Worm (Caenorhabditis elegans): ENCODE measurements around the gene pqn-8.

The pqn-8 gene

DNA sequence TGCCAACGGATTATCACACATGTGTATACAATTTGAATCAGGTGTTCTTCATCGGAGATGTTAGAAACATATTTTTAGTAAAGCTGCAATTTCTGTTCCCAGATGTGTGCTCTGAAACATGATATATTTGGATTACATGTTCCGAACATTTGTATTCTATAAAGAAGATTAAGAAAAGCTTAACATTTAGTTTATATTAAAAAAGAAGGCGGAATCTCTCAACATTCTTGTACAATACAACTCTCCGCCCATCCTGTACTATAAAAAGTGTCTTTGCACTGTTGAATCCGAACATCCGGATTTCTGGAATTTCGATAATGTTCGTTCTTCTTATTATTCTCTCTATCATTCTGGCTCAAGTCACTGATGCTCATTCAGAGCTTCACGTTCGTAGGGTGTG is 30.2 kb upstream of the pqn-8 start, which contains the start of gene ins-23:
Gene ins-23 (plus strand): TSS at position 301 of the 400 bp plus-strand sequence.
- no peak for TF ChIP-seq nhr-19 (GFP tag; conservative IDR thresholded peaks at IDR 0.05)
- TF ChIP-seq nhr-12 (tag; optimal IDR thresholded peaks at IDR 0.05), result no peak
- no peak for TF ChIP-seq dpl-1 (GFP tag; optimal IDR thresholded peaks at IDR 0.05)
- TF ChIP-seq lin-13 (GFP tag; optimal IDR thresholded peaks at IDR 0.05), result no peak
- no peak for TF ChIP-seq blmp-1 (tag; optimal IDR thresholded peaks at IDR 0.05)
- no peak for TF ChIP-seq lin-35 (GFP tag; optimal IDR thresholded peaks at IDR 0.05)
- no peak for TF ChIP-seq mep-1 (tag; optimal IDR thresholded peaks at IDR 0.05)
- no peak for TF ChIP-seq sup-37 (GFP tag; optimal IDR thresholded peaks at IDR 0.05)
- no peak for TF ChIP-seq unc-130 (tag; optimal IDR thresholded peaks at IDR 0.05)
- TF ChIP-seq zag-1 (tag; optimal IDR thresholded peaks at IDR 0.05), result no peak
- TF ChIP-seq mdl-1 (tag; optimal IDR thresholded peaks at IDR 0.05), result no peak
- no peak for TF ChIP-seq pqm-1 (tag; optimal IDR thresholded peaks at IDR 0.05)
- no peak for TF ChIP-seq nhr-28 (tag; optimal IDR thresholded peaks at IDR 0.05)
- TF ChIP-seq xbp-1 (tag; optimal IDR thresholded peaks at IDR 0.05), result no peak
- TF ChIP-seq nhr-20 (tag; optimal IDR thresholded peaks at IDR 0.05), result no peak
- TF ChIP-seq grh-1 (GFP tag; IDR thresholded peaks at IDR 0.05), result no peak
- no peak for TF ChIP-seq dsc-1 (tag; optimal IDR thresholded peaks at IDR 0.05)
- TF ChIP-seq aha-1 (tag; optimal IDR thresholded peaks at IDR 0.05), result no peak
- no peak for TF ChIP-seq egl-13 (tag; optimal IDR thresholded peaks at IDR 0.05)

ce11 chrIII:10025989-10026388 is 28.2 kb upstream of the pqn-8 start, which contains the start of gene ins-22:
Gene ins-22, plus strand, starts transcription at chrIII:10026289.
- no peak for TF ChIP-seq C16A3.4 (tag; optimal IDR thresholded peaks at IDR 0.05)
- no peak for TF ChIP-seq hlh-17 (GFP tag; optimal IDR thresholded peaks at IDR 0.05; ENCODE audit: borderline replicate concordance)
- TF ChIP-seq tlp-1 (tag; optimal IDR thresholded peaks at IDR 0.05), result no peak

ce11 chrIII:10023452-10023851 is 25.7 kb upstream of the pqn-8 start, which contains the start of gene ins-21:
Gene ins-21, plus strand, starts transcription at chrIII:10023752.
- no peak for TF ChIP-seq fkh-10 (GFP tag; optimal IDR thresholded peaks at IDR 0.05)
- no peak for TF ChIP-seq nhr-77 (tag; optimal IDR thresholded peaks at IDR 0.05)
- no peak for TF ChIP-seq nhr-76 (tag; optimal IDR thresholded peaks at IDR 0.05)
- TF ChIP-seq mef-2 (tag; optimal IDR thresholded peaks at IDR 0.05), result no peak
- TF ChIP-seq hlh-4 (tag; optimal IDR thresholded peaks at IDR 0.05), result no peak
- no peak for TF ChIP-seq sptf-1 (tag; optimal IDR thresholded peaks at IDR 0.05)
- TF ChIP-seq sox-4 (tag; optimal IDR thresholded peaks at IDR 0.05), result no peak
- no peak for TF ChIP-seq ztf-11 (tag; optimal IDR thresholded peaks at IDR 0.05)
- TF ChIP-seq ets-5 (GFP tag; IDR thresholded peaks at IDR 0.05), result no peak
- no peak for TF ChIP-seq unc-62 (GFP tag; optimal IDR thresholded peaks at IDR 0.05)
- no peak for TF ChIP-seq Y116A8C.19 (tag; optimal IDR thresholded peaks at IDR 0.05; ENCODE audit: borderline replicate concordance)
- TF ChIP-seq sup-37 (GFP tag; optimal IDR thresholded peaks at IDR 0.05), result no peak
- TF ChIP-seq hlh-17 (GFP tag; optimal IDR thresholded peaks at IDR 0.05; ENCODE audit: borderline replicate concordance), result no peak

DNA sequence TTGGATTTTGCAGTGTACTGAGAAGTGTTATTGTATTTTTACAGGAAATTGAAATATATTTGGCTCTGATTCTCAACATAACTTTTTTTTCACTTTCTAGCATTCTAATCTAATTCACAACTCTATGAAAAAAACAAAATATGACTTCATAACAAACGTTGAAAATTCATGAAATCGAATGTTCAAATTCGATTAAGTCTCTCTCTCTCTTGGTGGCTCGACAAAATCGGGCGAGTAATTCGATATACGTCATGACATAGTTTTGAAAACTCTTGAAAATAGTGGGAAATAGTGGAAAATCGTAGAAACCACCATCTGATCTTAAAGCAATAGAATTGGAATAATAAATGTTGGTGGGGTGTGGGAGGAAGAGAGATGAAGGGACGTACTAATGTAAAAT is 20.2 kb upstream of the pqn-8 start:
- TF ChIP-seq skn-1 (tag; optimal IDR thresholded peaks at IDR 0.05) (no peak), ceh-8 (GFP tag; optimal IDR thresholded peaks at IDR 0.05) (peak; percentile 43), fkh-8 (tag; optimal IDR thresholded peaks at IDR 0.05) (peak; percentile 6), snpc-4 (tag; optimal IDR thresholded peaks at IDR 0.05) (peak; percentile 25)
